Fruit fly (Drosophila melanogaster) whole organism, embryonic: Measurements from ENCODE around the gene nmo.
A peak's percentile ranks its signal among the peaks of the same experiment; 100 is the strongest.

Source experiments
- Adf1 ChIP-seq: fragments of 200-800 bp; sonication (Bioruptor generic); IDR thresholded peaks from 2 replicates; pipeline ENCODE4 v1.3.6; 2022; ENCODE audit warnings: missing biosample characterization, missing genetic modification characterization
- Atf6 ChIP-seq: fragments of 200-800 bp; sonication (Bioruptor generic); IDR thresholded peaks from 2 replicates; pipeline ENCODE4 v1.3.6; 2022; ENCODE audit warnings: missing biosample characterization, missing genetic modification characterization
- CG11398 ChIP-seq: fragments of 200-800 bp; sonication (Bioruptor generic); optimal IDR thresholded peaks from 2 replicates; lab custom pipeline; 2016; ENCODE audit warnings: missing biosample characterization, missing genetic modification characterization
- CG12769 ChIP-seq: fragments of 200-800 bp; sonication (Bioruptor generic); optimal IDR thresholded peaks from 2 replicates; lab custom pipeline; 2019; ENCODE audit warnings: missing biosample characterization, mild to moderate bottlenecking, missing genetic modification characterization, moderate library complexity
- CG13894 ChIP-seq: fragments of 200-800 bp; sonication (Bioruptor generic); optimal IDR thresholded peaks from 3 replicates; lab custom pipeline; 2018; ENCODE audit warnings: missing biosample characterization, mild to moderate bottlenecking, missing genetic modification characterization, moderate library complexity
- CG15073 ChIP-seq: fragments of 200-800 bp; sonication (Bioruptor generic); optimal IDR thresholded peaks from 2 replicates; lab custom pipeline; 2016; ENCODE audit warnings: missing biosample characterization, missing genetic modification characterization
- CG15514 ChIP-seq: fragments of 200-800 bp; sonication (Bioruptor generic); optimal IDR thresholded peaks from 3 replicates; lab custom pipeline; 2017; ENCODE audit warnings: missing biosample characterization, missing genetic modification characterization, mild to moderate bottlenecking, moderate library complexity, missing genetic modification reagents
- CG18011 ChIP-seq: fragments of 200-800 bp; sonication (Bioruptor generic); optimal IDR thresholded peaks from 2 replicates; lab custom pipeline; 2017; ENCODE audit warnings: missing biosample characterization, missing genetic modification characterization, mild to moderate bottlenecking, moderate library complexity, missing genotype
- CG30020 ChIP-seq: fragments of 200-800 bp; optimal IDR thresholded peaks from 2 replicates; lab custom pipeline; 2019; ENCODE audit warnings: missing biosample characterization, mild to moderate bottlenecking, missing genetic modification characterization, moderate library complexity
- CG4424 ChIP-seq: fragments of 200-800 bp; sonication (Bioruptor generic); optimal IDR thresholded peaks from 3 replicates; lab custom pipeline; 2016; ENCODE audit warnings: missing biosample characterization, missing genetic modification characterization
- CG7745 ChIP-seq: fragments of 200-800 bp; sonication (Bioruptor generic); optimal IDR thresholded peaks from 2 replicates; lab custom pipeline; 2018; ENCODE audit warnings: missing biosample characterization, mild to moderate bottlenecking, missing genetic modification characterization, moderate library complexity
- CG9727 ChIP-seq: fragments of 200-800 bp; sonication (Bioruptor generic); optimal IDR thresholded peaks from 3 replicates; lab custom pipeline; 2017; ENCODE audit warnings: missing biosample characterization, mild to moderate bottlenecking, missing genetic modification characterization
- CG9817 ChIP-seq: fragments of 200-800 bp; sonication (Bioruptor generic); optimal IDR thresholded peaks from 2 replicates; lab custom pipeline; 2018; ENCODE audit warnings: missing biosample characterization, mild to moderate bottlenecking, missing genetic modification characterization, moderate library complexity
- CHES-1-like ChIP-seq: fragments of 200-800 bp; sonication (Bioruptor generic); optimal IDR thresholded peaks from 2 replicates; lab custom pipeline; 2016; ENCODE audit warnings: missing biosample characterization, missing genetic modification characterization
- CoRest ChIP-seq: fragments of 200-800 bp; sonication (Bioruptor generic); optimal IDR thresholded peaks from 3 replicates; lab custom pipeline; 2018; ENCODE audit warnings: missing biosample characterization, mild to moderate bottlenecking, missing genetic modification characterization, moderate library complexity
- D19A ChIP-seq: fragments of 200-800 bp; optimal IDR thresholded peaks from 3 replicates; lab custom pipeline; 2019; ENCODE audit warnings: missing biosample characterization, mild to moderate bottlenecking, missing genetic modification characterization, moderate library complexity
- Dad ChIP-seq: fragments of 200-800 bp; sonication (Bioruptor generic); optimal IDR thresholded peaks from 3 replicates; lab custom pipeline; 2016; ENCODE audit warnings: missing biosample characterization, missing genetic modification characterization
- E2f2 ChIP-seq: fragments of 200-800 bp; sonication (Bioruptor generic); IDR thresholded peaks from 2 replicates; pipeline ENCODE4 v1.3.6; 2022; ENCODE audit warnings: missing biosample characterization, missing genetic modification characterization
- HLH54F ChIP-seq: fragments of 200-800 bp; sonication (Bioruptor generic); optimal IDR thresholded peaks from 3 replicates; lab custom pipeline; 2016; ENCODE audit warnings: missing biosample characterization, missing genetic modification characterization
- Med ChIP-seq: fragments of 200-800 bp; sonication (Bioruptor generic); peaks from one replicate; lab custom pipeline; 2016; ENCODE audit warnings: missing biosample characterization, missing genetic modification characterization, mild to moderate bottlenecking, inconsistent platforms, moderate library complexity
- NC2β ChIP-seq: fragments of 200-800 bp; sonication (Bioruptor generic); optimal IDR thresholded peaks from 2 replicates; lab custom pipeline; 2016; ENCODE audit warnings: missing biosample characterization, missing genetic modification characterization
- NK7.1 ChIP-seq: fragments of 200-800 bp; sonication (Bioruptor generic); optimal IDR thresholded peaks from 3 replicates; lab custom pipeline; 2016; ENCODE audit warnings: missing biosample characterization, missing genetic modification characterization
- Nf-YB ChIP-seq: fragments of 200-800 bp; sonication (Bioruptor generic); optimal IDR thresholded peaks from 3 replicates; lab custom pipeline; 2019; ENCODE audit warnings: missing biosample characterization, mild to moderate bottlenecking, missing genetic modification characterization, moderate library complexity
- Rfx ChIP-seq: fragments of 200-800 bp; sonication (Bioruptor generic); IDR thresholded peaks from 2 replicates; pipeline ENCODE4 v1.3.6; 2022; ENCODE audit warnings: missing biosample characterization, missing genetic modification characterization
- Stat92E ChIP-seq, 3 experiments: fragments of >200 bp in 2 of 3; fragments of 200-800 bp in 1 of 3; sonication (Bioruptor generic) in 1 of 3; optimal IDR thresholded peaks; 2 replicates each; lab custom pipeline; 2017 to 2019; ENCODE audit warnings: missing biosample characterization in 3 of 3, missing genetic modification characterization in 3 of 3, mild to moderate bottlenecking in 1 of 3, moderate library complexity in 1 of 3
- Taf1 ChIP-seq: fragments of 200-800 bp; sonication (Bioruptor generic); IDR thresholded peaks from 2 replicates; pipeline ENCODE4 v1.3.6; 2022; ENCODE audit warnings: missing biosample characterization, missing genetic modification characterization
- Trl ChIP-seq, 3 experiments: fragments of >200 bp in 2 of 3; fragments of 200-800 bp in 1 of 3; sonication (Bioruptor generic) in 1 of 3; optimal IDR thresholded peaks; 2 replicates in 1 of 3; 3 replicates in 2 of 3; lab custom pipeline; 2016 to 2017; ENCODE audit warnings: missing biosample characterization in 1 of 3, missing genetic modification characterization in 1 of 3
- ci ChIP-seq: fragments of 200-800 bp; sonication (Bioruptor generic); IDR thresholded peaks from 3 replicates; pipeline ENCODE4 v1.3.6; 2022; ENCODE audit warnings: missing biosample characterization, missing genetic modification characterization
- dysf ChIP-seq: fragments of 200-800 bp; sonication (Bioruptor generic); IDR thresholded peaks from 3 replicates; pipeline ENCODE4 v1.3.6; 2022; ENCODE audit warnings: missing biosample characterization, missing genetic modification characterization
- gce ChIP-seq: fragments of 200-800 bp; sonication (Bioruptor generic); IDR thresholded peaks from 3 replicates; pipeline ENCODE4 v1.3.6; 2022; ENCODE audit warnings: missing biosample characterization, missing genetic modification characterization
- her ChIP-seq: fragments of 200-800 bp; sonication (Bioruptor generic); optimal IDR thresholded peaks from 2 replicates; lab custom pipeline; 2016; ENCODE audit warnings: missing biosample characterization, missing genetic modification characterization
- hkb ChIP-seq, 2 experiments: fragments of 200-800 bp in 1 of 2; fragments of >200 bp in 1 of 2; sonication (Bioruptor generic) in 1 of 2; IDR thresholded peaks in 1 of 2; optimal IDR thresholded peaks in 1 of 2; 2 replicates each; pipeline versions ENCODE4 v1.3.6 to Lab custom; 2017 to 2022; ENCODE audit warnings: missing biosample characterization in 1 of 2, missing genetic modification characterization in 1 of 2
- jing ChIP-seq: fragments of 200-800 bp; sonication (Bioruptor generic); optimal IDR thresholded peaks from 2 replicates; lab custom pipeline; 2018; ENCODE audit warnings: missing biosample characterization, mild to moderate bottlenecking, missing genetic modification characterization
- lab ChIP-seq: fragments of 200-800 bp; sonication (Bioruptor generic); optimal IDR thresholded peaks from 3 replicates; lab custom pipeline; 2017; ENCODE audit warnings: missing biosample characterization, missing genetic modification characterization, mild to moderate bottlenecking, moderate library complexity, missing genetic modification reagents
- mld ChIP-seq: fragments of 200-800 bp; sonication (Bioruptor generic); IDR thresholded peaks from 3 replicates; pipeline ENCODE4 v1.3.6; 2022; ENCODE audit warnings: missing biosample characterization, missing genetic modification characterization; ENCODE audit not compliant: partially characterized antibody
- nerfin-2 ChIP-seq: fragments of 200-800 bp; sonication (Bioruptor generic); IDR thresholded peaks from 2 replicates; pipeline ENCODE4 v1.3.6; 2022; ENCODE audit warnings: missing biosample characterization, missing genetic modification characterization; ENCODE audit not compliant: partially characterized antibody
- oc ChIP-seq: fragments of 200-800 bp; sonication (Bioruptor generic); optimal IDR thresholded peaks from 2 replicates; lab custom pipeline; 2018; ENCODE audit warnings: missing biosample characterization, mild to moderate bottlenecking, missing genetic modification characterization, moderate library complexity
- onecut ChIP-seq: fragments of 200-800 bp; sonication (Bioruptor generic); IDR thresholded peaks from 2 replicates; pipeline ENCODE4 v1.3.6; 2022; ENCODE audit warnings: missing biosample characterization, missing genetic modification characterization
- psq ChIP-seq: fragments of 200-800 bp; sonication (Bioruptor generic); optimal IDR thresholded peaks from 2 replicates; lab custom pipeline; 2017; ENCODE audit warnings: missing biosample characterization, missing genetic modification characterization
- run ChIP-seq: fragments of 200-800 bp; sonication (Bioruptor generic); optimal IDR thresholded peaks from 3 replicates; lab custom pipeline; 2018; ENCODE audit warnings: missing biosample characterization, mild to moderate bottlenecking, missing genetic modification characterization
- tap ChIP-seq: fragments of 200-800 bp; optimal IDR thresholded peaks from 3 replicates; lab custom pipeline; 2019; ENCODE audit warnings: missing biosample characterization, mild to moderate bottlenecking, missing genetic modification characterization, moderate library complexity
- trem ChIP-seq: fragments of 200-800 bp; optimal IDR thresholded peaks from 3 replicates; lab custom pipeline; 2019; ENCODE audit warnings: missing biosample characterization, mild to moderate bottlenecking, missing genetic modification characterization, moderate library complexity
- vvl ChIP-seq: fragments of 200-800 bp; sonication (Bioruptor generic); IDR thresholded peaks from 2 replicates; pipeline ENCODE4 v1.3.6; 2022; ENCODE audit warnings: missing biosample characterization, missing genetic modification characterization
- wdn ChIP-seq: fragments of 200-800 bp; sonication (Bioruptor generic); IDR thresholded peaks from 2 replicates; pipeline ENCODE4 v1.3.6; 2022; ENCODE audit warnings: missing biosample characterization, missing genetic modification characterization

Gene nmo

dm6 chr3L:8073872-8074271 is 95.0 kb downstream of the nmo start (continued):
- no peak for TF ChIP-seq hkb (optimal IDR thresholded peaks at IDR 0.05; lab: Kevin White, UChicago)
- 0 out of 2 replicates have a peak, but pooled peaks have one; percentile 19 for TF ChIP-seq hkb (GFP tag; IDR thresholded peaks at IDR 0.05; lab: Robert Waterston, UW)
- no peak for TF ChIP-seq tap (tag; lab: Kevin White, UChicago)
- TF ChIP-seq vvl (GFP tag; lab: Robert Waterston, UW), result peak; percentile 49; the same call in 1 of the 2 replicates
- peak; percentile 22 for TF ChIP-seq CG15514 (GFP tag; lab: Kevin White, UChicago)
- TF ChIP-seq Stat92E (GFP tag; optimal IDR thresholded peaks at IDR 0.05; lab: Kevin White, UChicago), result no peak
- peak; percentile 40; the same call in 1 of the 2 replicates for TF ChIP-seq Atf6
- peak; percentile 60 for TF ChIP-seq CG18011 (GFP tag; lab: Kevin White, UChicago)
- TF ChIP-seq dysf (GFP tag; lab: Robert Waterston, UW), result 0 out of 3 replicates have a peak, but pooled peaks have one; percentile 18
- peak; percentile 44; the same call in 1 of the 2 replicates for TF ChIP-seq Rfx
- no peak for TF ChIP-seq jing
- no peak for TF ChIP-seq trem
- TF ChIP-seq NC2β (GFP tag; lab: Kevin White, UChicago), result no peak
- TF ChIP-seq Nf-YB (GFP tag; lab: Kevin White, UChicago), result no peak
- 0 out of 3 replicates have a peak, but pooled peaks have one; percentile 26 for TF ChIP-seq gce
- no peak for TF ChIP-seq psq (GFP tag; lab: Kevin White, UChicago)
- no peak for TF ChIP-seq Dad (GFP tag; lab: Kevin White, UChicago)
- no peak for TF ChIP-seq HLH54F (GFP tag; lab: Kevin White, UChicago)
- TF ChIP-seq Taf1, result no peak
- peak; percentile 10 to 43 for TF ChIP-seq Trl (optimal IDR thresholded peaks at IDR 0.05; lab: Kevin White, UChicago)
- no peak for TF ChIP-seq Trl (GFP tag; optimal IDR thresholded peaks at IDR 0.05; lab: Kevin White, UChicago)
- no peak for TF ChIP-seq CG11398
- TF ChIP-seq CG12769 (tag; lab: Kevin White, UChicago), result peak; percentile 36
- no peak for TF ChIP-seq run (tag; lab: Kevin White, UChicago)
- TF ChIP-seq CHES-1-like (GFP tag; lab: Kevin White, UChicago), result no peak
- no peak for TF ChIP-seq NK7.1
- TF ChIP-seq CG7745 (tag; lab: Kevin White, UChicago), result no peak
- peak; percentile 16 for TF ChIP-seq oc (tag; lab: Kevin White, UChicago)
- TF ChIP-seq Med, result peak; percentile 84
- TF ChIP-seq E2f2, result peak; percentile 18; the same call in 1 of the 2 replicates
- no peak for TF ChIP-seq wdn (GFP tag; lab: Robert Waterston, UW)
- TF ChIP-seq lab, result peak; percentile 47
- TF ChIP-seq D19A (tag; lab: Kevin White, UChicago), result no peak
- TF ChIP-seq CG9817 (tag; lab: Kevin White, UChicago), result no peak
- no peak for TF ChIP-seq CG30020
- no peak for TF ChIP-seq CG9727 (GFP tag; lab: Kevin White, UChicago)
- TF ChIP-seq CG15073 (GFP tag; lab: Kevin White, UChicago), result peak; percentile 23
- 0 out of 2 replicates have a peak, but pooled peaks have one; percentile 31 for TF ChIP-seq Adf1
- TF ChIP-seq ci (GFP tag; lab: Robert Waterston, UW), result no peak
- no peak for TF ChIP-seq her (GFP tag; lab: Kevin White, UChicago)
- TF ChIP-seq CoRest (tag; lab: Kevin White, UChicago), result no peak
- TF ChIP-seq nerfin-2 (GFP tag; lab: Robert Waterston, UW), result no peak
- TF ChIP-seq CG4424, result no peak
- peak; percentile 91 for TF ChIP-seq CG13894
- TF ChIP-seq mld (GFP tag; lab: Robert Waterston, UW), result no peak
- peak; percentile 70 for TF ChIP-seq onecut (GFP tag; lab: Robert Waterston, UW)
- TF ChIP-seq, all 482 proteins: peak for 32
